Fruit fly (Drosophila melanogaster): ENCODE data around the gene eIF4E1.
A peak's percentile ranks its signal among the peaks of the same experiment; 100 is the strongest.

Gene eIF4E1

dm6 chr3L:9370907-9371365 lies 31.3 kb downstream of the eIF4E1 start, which contains the start of gene Fdx1 (continued):
- TF ChIP-seq CG1603 (tag; optimal IDR thresholded peaks at IDR 0.05), result no peak
- TF ChIP-seq CG7786 (GFP tag; optimal IDR thresholded peaks at IDR 0.05), result no peak
- no peak for TF ChIP-seq Stat92E (GFP tag; optimal IDR thresholded peaks at IDR 0.05)
- TF ChIP-seq CG17829 (tag; optimal IDR thresholded peaks at IDR 0.05), result peak; percentile 21
- TF ChIP-seq CG16863 (GFP tag; optimal IDR thresholded peaks at IDR 0.05), result no peak
- no peak for TF ChIP-seq Hr39 (optimal IDR thresholded peaks at IDR 0.05)
- peak; percentile 28 for TF ChIP-seq NfI (GFP tag; optimal IDR thresholded peaks at IDR 0.05)
- peak; percentile 71 for TF ChIP-seq CG30403 (GFP tag; optimal IDR thresholded peaks at IDR 0.05)
- no peak for TF ChIP-seq dimm (GFP tag; IDR thresholded peaks at IDR 0.05)
- TF ChIP-seq jumu (GFP tag; optimal IDR thresholded peaks at IDR 0.05), result no peak
- TF ChIP-seq CG3847 (GFP tag; IDR thresholded peaks at IDR 0.05), result peak; percentile 36
- TF ChIP-seq Atf-2 (GFP tag; optimal IDR thresholded peaks at IDR 0.05), result no peak
- TF ChIP-seq CG17802 (tag; optimal IDR thresholded peaks at IDR 0.05), result no peak
- TF ChIP-seq Hmr (GFP tag; optimal IDR thresholded peaks at IDR 0.05), result no peak
- TF ChIP-seq Hmx (GFP tag; optimal IDR thresholded peaks at IDR 0.05), result no peak
- peak; percentile 15; the same call in 1 of the 2 replicates for TF ChIP-seq CG32532 (GFP tag; IDR thresholded peaks at IDR 0.05)
- no peak for TF ChIP-seq Lpt (GFP tag; optimal IDR thresholded peaks at IDR 0.05)
- no peak for TF ChIP-seq CG31224 (GFP tag; IDR thresholded peaks at IDR 0.05)
- TF ChIP-seq CG4404 (GFP tag; IDR thresholded peaks at IDR 0.05), result no peak
- no peak for TF ChIP-seq Taf1 (GFP tag; IDR thresholded peaks at IDR 0.05)
- TF ChIP-seq rib (GFP tag; IDR thresholded peaks at IDR 0.05), result no peak
- TF ChIP-seq CG9876 (GFP tag; optimal IDR thresholded peaks at IDR 0.05), result no peak
- peak; percentile 68 for TF ChIP-seq CG17328 (GFP tag; IDR thresholded peaks at IDR 0.05)
- no peak for TF ChIP-seq CG3407 (GFP tag; optimal IDR thresholded peaks at IDR 0.05)
- no peak for TF ChIP-seq cato (GFP tag; optimal IDR thresholded peaks at IDR 0.05; ENCODE audit: borderline replicate concordance)
- no peak for TF ChIP-seq abd-A (tag; optimal IDR thresholded peaks at IDR 0.05)
- peak; percentile 75 for TF ChIP-seq sens (GFP tag)
- peak in 1 of 3 experiments; percentile 14 for TF ChIP-seq lola (GFP tag; optimal IDR thresholded peaks at IDR 0.05)
- no peak for TF ChIP-seq zfh1 (GFP tag; IDR thresholded peaks at IDR 0.05)
- no peak for TF ChIP-seq croc (GFP tag; conservative IDR thresholded peaks at IDR 0.05)
- TF ChIP-seq Optix (GFP tag; IDR thresholded peaks at IDR 0.05), result no peak
- TF ChIP-seq Ravus (GFP tag; IDR thresholded peaks at IDR 0.05), result no peak
- no peak for TF ChIP-seq gcm2 (GFP tag; optimal IDR thresholded peaks at IDR 0.05)
- peak; percentile 4 for TF ChIP-seq cwo (GFP tag; optimal IDR thresholded peaks at IDR 0.05)
- TF ChIP-seq CG17359 (tag; optimal IDR thresholded peaks at IDR 0.05), result no peak
- no peak for TF ChIP-seq CG7271 (tag; optimal IDR thresholded peaks at IDR 0.05)
- TF ChIP-seq C15 (GFP tag; IDR thresholded peaks at IDR 0.05), result no peak
- no peak for TF ChIP-seq CG42726 (GFP tag; IDR thresholded peaks at IDR 0.05; ENCODE audit: partially characterized antibody)
- no peak for TF ChIP-seq Dad (GFP tag; optimal IDR thresholded peaks at IDR 0.05)
- no peak for TF ChIP-seq fd102C (GFP tag; optimal IDR thresholded peaks at IDR 0.05)
- TF ChIP-seq CG17186 (GFP tag; optimal IDR thresholded peaks at IDR 0.05), result no peak
- no peak for TF ChIP-seq tx (GFP tag; optimal IDR thresholded peaks at IDR 0.05)
- TF ChIP-seq CG33213 (GFP tag; optimal IDR thresholded peaks at IDR 0.05), result no peak
- no peak for TF ChIP-seq sima (GFP tag; optimal IDR thresholded peaks at IDR 0.05)
- TF ChIP-seq Gsc (GFP tag; IDR thresholded peaks at IDR 0.05), result no peak
- no peak for TF ChIP-seq CG7963 (GFP tag; IDR thresholded peaks at IDR 0.05; ENCODE audit: partially characterized antibody)
- TF ChIP-seq CG14710 (tag; optimal IDR thresholded peaks at IDR 0.05), result peak; percentile 49
- TF ChIP-seq Rx (GFP tag; IDR thresholded peaks at IDR 0.05), result no peak
- TF ChIP-seq tgo (GFP tag; IDR thresholded peaks at IDR 0.05), result peak; percentile 28; the same call in 2 of the 3 replicates
- peak; percentile 30; the same call in 1 of the 2 replicates for TF ChIP-seq CG7372 (GFP tag; IDR thresholded peaks at IDR 0.05)
- peak; percentile 25 for TF ChIP-seq mam (GFP tag; optimal IDR thresholded peaks at IDR 0.05)
- TF ChIP-seq ci (GFP tag; IDR thresholded peaks at IDR 0.05), result peak; percentile 31; the same call in 1 of the 3 replicates
